Fruit fly (Drosophila melanogaster): Measurements from ENCODE around the gene Ccdc39.

Ccdc39 gene

DNA sequence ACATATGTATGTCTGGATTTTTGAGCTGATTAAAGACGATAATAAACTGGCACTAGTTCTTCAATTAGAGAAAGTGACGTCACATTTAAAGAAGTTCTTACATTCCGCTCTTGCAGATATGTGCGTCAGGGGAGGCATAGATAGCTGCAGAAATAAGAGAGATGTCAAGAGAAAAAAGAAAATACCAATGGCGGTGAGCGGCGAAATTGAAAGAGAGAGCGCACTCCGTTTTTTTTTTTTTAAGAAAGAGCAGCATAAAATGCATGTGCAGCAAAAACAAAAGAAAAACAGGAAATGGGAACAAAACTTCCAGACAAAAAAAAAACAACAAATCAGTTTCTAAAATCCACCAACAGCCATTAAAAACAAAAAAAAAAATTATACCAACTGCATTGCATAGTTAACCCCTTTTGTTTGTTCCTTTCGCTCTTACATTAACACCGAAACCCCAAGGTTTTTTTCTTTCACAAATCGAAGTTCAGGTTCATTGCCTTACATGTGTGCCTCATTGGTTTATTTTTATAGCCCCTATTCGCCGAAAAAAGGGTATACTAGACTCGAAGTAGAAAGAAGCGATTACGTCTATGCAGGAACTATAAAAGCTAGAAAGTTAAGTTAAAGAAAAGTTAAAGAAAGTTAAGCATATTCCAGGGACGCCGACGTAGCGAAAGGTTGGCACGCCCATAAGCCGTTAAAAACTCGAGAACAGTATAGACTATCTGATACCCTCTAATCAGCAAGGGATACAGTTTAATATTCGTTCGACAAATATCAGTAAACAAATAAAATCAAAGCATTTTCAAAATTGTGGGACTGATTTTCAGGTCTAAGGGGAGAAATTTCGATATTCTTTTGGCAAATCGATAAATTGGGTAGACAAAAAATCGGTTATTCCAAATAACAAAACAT, 43.7 kb downstream of the Ccdc39 start (continued):
- TF ChIP-seq gcm (GFP tag; optimal IDR thresholded peaks at IDR 0.05): no peak
- TF ChIP-seq Jarid2 (GFP tag; optimal IDR thresholded peaks at IDR 0.05): no peak
- TF ChIP-seq zf30C (GFP tag; optimal IDR thresholded peaks at IDR 0.05): no peak
- TF ChIP-seq CG14965 (GFP tag; optimal IDR thresholded peaks at IDR 0.05; ENCODE audit: borderline replicate concordance): no peak
- no peak for TF ChIP-seq tgo (GFP tag; IDR thresholded peaks at IDR 0.05)
- TF ChIP-seq CG13287 (GFP tag; IDR thresholded peaks at IDR 0.05; ENCODE audit: partially characterized antibody): peak; percentile 15; the same call in 1 of the 2 replicates
- TF ChIP-seq bcd (GFP tag; optimal IDR thresholded peaks at IDR 0.05): no peak
- TF ChIP-seq HLH4C (GFP tag; IDR thresholded peaks at IDR 0.05; ENCODE audit: partially characterized antibody): peak; percentile 84
- TF ChIP-seq unpg (GFP tag; optimal IDR thresholded peaks at IDR 0.05): no peak
- TF ChIP-seq bsh (GFP tag; optimal IDR thresholded peaks at IDR 0.05): peak in 1 of 2 experiments; percentile 93
- TF ChIP-seq Neu2 (GFP tag; optimal IDR thresholded peaks at IDR 0.05; ENCODE audit: borderline replicate concordance): no peak
- no peak for TF ChIP-seq CG4328 (GFP tag; optimal IDR thresholded peaks at IDR 0.05)
- peak; percentile 2 for TF ChIP-seq cg (GFP tag; optimal IDR thresholded peaks at IDR 0.05)
- TF ChIP-seq danr (GFP tag; IDR thresholded peaks at IDR 0.05): no peak
- no peak for TF ChIP-seq dpn (GFP tag; optimal IDR thresholded peaks at IDR 0.05)
- TF ChIP-seq CG10366 (GFP tag; IDR thresholded peaks at IDR 0.05): no peak
- no peak for TF ChIP-seq org-1 (GFP tag; optimal IDR thresholded peaks at IDR 0.05)
- TF ChIP-seq YL-1 (GFP tag; optimal IDR thresholded peaks at IDR 0.05): no peak
- TF ChIP-seq CG7963 (GFP tag; IDR thresholded peaks at IDR 0.05; ENCODE audit: partially characterized antibody): peak; percentile 67; the same call in 2 of the 3 replicates
- TF ChIP-seq mld (GFP tag; IDR thresholded peaks at IDR 0.05; ENCODE audit: partially characterized antibody): peak; percentile 78; the same call in 2 of the 3 replicates
- TF ChIP-seq sima (GFP tag; optimal IDR thresholded peaks at IDR 0.05): no peak
- peak; percentile 76 for TF ChIP-seq CG14860 (GFP tag; IDR thresholded peaks at IDR 0.05; ENCODE audit: partially characterized antibody)
- no peak for TF ChIP-seq ewg (GFP tag; optimal IDR thresholded peaks at IDR 0.05)
- peak; percentile 69 for TF ChIP-seq CG16813 (GFP tag; IDR thresholded peaks at IDR 0.05; ENCODE audit: partially characterized antibody)
- TF ChIP-seq Bgb (GFP tag; IDR thresholded peaks at IDR 0.05; ENCODE audit: partially characterized antibody): 0 out of 2 replicates have a peak, but pooled peaks have one; percentile 27
- TF ChIP-seq Hand (GFP tag; optimal IDR thresholded peaks at IDR 0.05): no peak
- peak; percentile 83 for TF ChIP-seq tna (GFP tag; IDR thresholded peaks at IDR 0.05; ENCODE audit: partially characterized antibody)
- TF ChIP-seq H15 (GFP tag; IDR thresholded peaks at IDR 0.05): no peak
- TF ChIP-seq ind (GFP tag; optimal IDR thresholded peaks at IDR 0.05): no peak
- TF ChIP-seq pros (GFP tag; optimal IDR thresholded peaks at IDR 0.05): peak; percentile 92
- no peak for TF ChIP-seq CG9932 (GFP tag; IDR thresholded peaks at IDR 0.05)
- TF ChIP-seq CG42726 (GFP tag; IDR thresholded peaks at IDR 0.05; ENCODE audit: partially characterized antibody): no peak
- TF ChIP-seq tll (GFP tag; optimal IDR thresholded peaks at IDR 0.05): no peak
- no peak for TF ChIP-seq grau (tag; optimal IDR thresholded peaks at IDR 0.05)
- TF ChIP-seq CG3163 (GFP tag; optimal IDR thresholded peaks at IDR 0.05): peak; percentile 97
- peak; percentile 80; the same call in 2 of the 3 replicates for TF ChIP-seq hb (GFP tag; IDR thresholded peaks at IDR 0.05; ENCODE audit: partially characterized antibody)
- TF ChIP-seq CG6791 (GFP tag; IDR thresholded peaks at IDR 0.05; ENCODE audit: partially characterized antibody): peak; percentile 82
- TF ChIP-seq Trl (optimal IDR thresholded peaks at IDR 0.05): peak; percentile 77 to 83
- no peak for TF ChIP-seq Trl (GFP tag; optimal IDR thresholded peaks at IDR 0.05)
- TF ChIP-seq Ssrp (tag; optimal IDR thresholded peaks at IDR 0.05): no peak
- TF ChIP-seq pan (optimal IDR thresholded peaks at IDR 0.05): no peak
- peak in 1 of 2 experiments; percentile 16 for TF ChIP-seq pan (GFP tag; optimal IDR thresholded peaks at IDR 0.05 in 1 of 2, IDR thresholded peaks at IDR 0.05 in 1 of 2)
- peak; percentile 56 for TF ChIP-seq Scr (GFP tag; IDR thresholded peaks at IDR 0.05; ENCODE audit: partially characterized antibody)
- no peak for TF ChIP-seq stc (GFP tag; IDR thresholded peaks at IDR 0.05)
- TF ChIP-seq CG31388 (GFP tag; optimal IDR thresholded peaks at IDR 0.05): no peak
- TF ChIP-seq CG7786 (GFP tag; optimal IDR thresholded peaks at IDR 0.05): no peak
